Fruit fly (Drosophila melanogaster): ENCODE data around the gene dUTPase.

- TF ChIP-seq Myc (optimal IDR thresholded peaks at IDR 0.05) (no peak), insv (optimal IDR thresholded peaks at IDR 0.05) (no peak)
These were observed 25.0 kb upstream of the dUTPase start for dm6 chr2L:10986138-10986537.

Measured in Kc167 (cell line).